Fruit fly (Drosophila melanogaster) whole organism, embryonic: ENCODE results near the gene PAN3.

Experiments used
- CG10147 ChIP-seq: fragments of 200-800 bp; sonication (Bioruptor generic); optimal IDR thresholded peaks from 2 replicates; lab custom pipeline; 2019; ENCODE audit warnings: missing biosample characterization, mild to moderate bottlenecking, missing genetic modification characterization, moderate library complexity
- CG10274 ChIP-seq: fragments of 200-800 bp; sonication (Bioruptor generic); optimal IDR thresholded peaks from 3 replicates; lab custom pipeline; 2017; ENCODE audit warnings: missing biosample characterization, mild to moderate bottlenecking, missing genetic modification characterization
- CG10366 ChIP-seq: fragments of 200-800 bp; sonication (Bioruptor generic); IDR thresholded peaks from 2 replicates; pipeline ENCODE4 v1.3.6; 2022; ENCODE audit warnings: missing biosample characterization, missing genetic modification characterization
- CG1233 ChIP-seq: fragments of 200-800 bp; sonication (Bioruptor generic); optimal IDR thresholded peaks from 4 replicates; lab custom pipeline; 2018; ENCODE audit warnings: missing biosample characterization, mild to moderate bottlenecking, missing genetic modification characterization
- CG12744 ChIP-seq: fragments of 200-800 bp; sonication (Bioruptor generic); optimal IDR thresholded peaks from 2 replicates; lab custom pipeline; 2016; ENCODE audit warnings: missing biosample characterization, missing genetic modification characterization
- CG13296 ChIP-seq: fragments of 200-800 bp; sonication (Bioruptor generic); optimal IDR thresholded peaks from 3 replicates; lab custom pipeline; 2018; ENCODE audit warnings: missing biosample characterization, mild to moderate bottlenecking, missing genetic modification characterization
- CG1602 ChIP-seq: fragments of 200-800 bp; sonication (Bioruptor generic); optimal IDR thresholded peaks from 3 replicates; lab custom pipeline; 2016; ENCODE audit warnings: missing biosample characterization, missing genetic modification characterization
- CG16863 ChIP-seq: fragments of 200-800 bp; sonication (Bioruptor generic); optimal IDR thresholded peaks from 3 replicates; lab custom pipeline; 2016; ENCODE audit warnings: missing biosample characterization, missing genetic modification characterization
- CG18262 ChIP-seq: fragments of 200-800 bp; optimal IDR thresholded peaks from 3 replicates; lab custom pipeline; 2019; ENCODE audit warnings: missing biosample characterization, mild to moderate bottlenecking, missing genetic modification characterization, moderate library complexity
- CG3281 ChIP-seq: fragments of 200-800 bp; sonication (Bioruptor generic); optimal IDR thresholded peaks from 3 replicates; lab custom pipeline; 2017; ENCODE audit warnings: missing biosample characterization, mild to moderate bottlenecking, missing genetic modification characterization
- CG34376 ChIP-seq: fragments of 200-800 bp; sonication (Bioruptor generic); optimal IDR thresholded peaks from 2 replicates; lab custom pipeline; 2018; ENCODE audit warnings: missing biosample characterization, mild to moderate bottlenecking, missing genetic modification characterization
- CG4730 ChIP-seq: fragments of 200-800 bp; sonication (Bioruptor generic); IDR thresholded peaks from 2 replicates; pipeline ENCODE4 v1.3.6; 2022; ENCODE audit warnings: missing biosample characterization, missing genetic modification characterization
- CG5180 ChIP-seq: fragments of 200-800 bp; sonication (Bioruptor generic); optimal IDR thresholded peaks from 3 replicates; lab custom pipeline; 2017; ENCODE audit warnings: missing biosample characterization, missing genetic modification characterization, mild to moderate bottlenecking, moderate library complexity, missing genetic modification reagents
- CG6683 ChIP-seq: fragments of 200-800 bp; sonication (Bioruptor generic); optimal IDR thresholded peaks from 2 replicates; lab custom pipeline; 2017; ENCODE audit warnings: missing biosample characterization, mild to moderate bottlenecking, missing genetic modification characterization, missing genetic modification reagents
- CG7928 ChIP-seq: fragments of 200-800 bp; sonication (Bioruptor generic); optimal IDR thresholded peaks from 2 replicates; lab custom pipeline; 2017; ENCODE audit warnings: missing biosample characterization, mild to moderate bottlenecking, missing genetic modification characterization
- CG7963 ChIP-seq: fragments of 200-800 bp; sonication (Bioruptor generic); IDR thresholded peaks from 3 replicates; pipeline ENCODE4 v1.3.6; 2022; ENCODE audit warnings: missing biosample characterization, missing genetic modification characterization; ENCODE audit not compliant: partially characterized antibody
- CG9437 ChIP-seq: fragments of 200-800 bp; sonication (Bioruptor generic); optimal IDR thresholded peaks from 2 replicates; lab custom pipeline; 2018; ENCODE audit warnings: missing biosample characterization, mild to moderate bottlenecking, missing genetic modification characterization
- CTCF ChIP-seq: fragments of 200-800 bp; sonication (Bioruptor generic); optimal IDR thresholded peaks from 2 replicates; lab custom pipeline; 2017; ENCODE audit warnings: missing biosample characterization, mild to moderate bottlenecking, missing genetic modification characterization, moderate library complexity
- D19A ChIP-seq: fragments of 200-800 bp; optimal IDR thresholded peaks from 3 replicates; lab custom pipeline; 2019; ENCODE audit warnings: missing biosample characterization, mild to moderate bottlenecking, missing genetic modification characterization, moderate library complexity
- Dll ChIP-seq: fragments of 200-800 bp; sonication (Bioruptor generic); IDR thresholded peaks from 4 replicates; pipeline ENCODE4 v1.3.6; 2022; ENCODE audit warnings: missing biosample characterization, missing genetic modification characterization; ENCODE audit not compliant: partially characterized antibody
- Dref ChIP-seq: fragments of 200-800 bp; sonication (Bioruptor generic); IDR thresholded peaks from 2 replicates; pipeline ENCODE4 v1.3.6; 2022; ENCODE audit warnings: missing biosample characterization, missing genetic modification characterization
- Drgx ChIP-seq: fragments of 200-800 bp; sonication (Bioruptor generic); IDR thresholded peaks from 2 replicates; pipeline ENCODE4 v1.3.6; 2022; ENCODE audit warnings: missing biosample characterization, missing genetic modification characterization
- GATAe ChIP-seq: fragments of 200-800 bp; sonication (Bioruptor generic); conservative IDR thresholded peaks from 2 replicates; pipeline ENCODE4 v1.3.6; 2022; ENCODE audit warnings: missing biosample characterization, missing genetic modification characterization
- H15 ChIP-seq: fragments of 200-800 bp; sonication (Bioruptor generic); IDR thresholded peaks from 3 replicates; pipeline ENCODE4 v1.3.6; 2022; ENCODE audit warnings: missing biosample characterization, missing genetic modification characterization
- Kr ChIP-seq: fragments of 200-800 bp; sonication (Bioruptor generic); optimal IDR thresholded peaks from 2 replicates; lab custom pipeline; 2017; ENCODE audit warnings: missing biosample characterization, mild to moderate bottlenecking, missing genetic modification characterization
- Lim3 ChIP-seq: fragments of 200-800 bp; sonication (Bioruptor generic); IDR thresholded peaks from 2 replicates; pipeline ENCODE4 v1.3.6; 2022; ENCODE audit warnings: missing biosample characterization, missing genetic modification characterization
- Rx ChIP-seq: fragments of 200-800 bp; sonication (Bioruptor generic); IDR thresholded peaks from 2 replicates; pipeline ENCODE4 v1.3.6; 2022; ENCODE audit warnings: missing biosample characterization, missing genetic modification characterization
- Sox100B ChIP-seq: fragments of 200-800 bp; sonication (Bioruptor generic); optimal IDR thresholded peaks from 3 replicates; lab custom pipeline; 2018; ENCODE audit warnings: missing biosample characterization, mild to moderate bottlenecking, missing genetic modification characterization
- Sox102F ChIP-seq: fragments of 200-800 bp; sonication (Bioruptor generic); optimal IDR thresholded peaks from 2 replicates; lab custom pipeline; 2018; ENCODE audit warnings: missing biosample characterization, mild to moderate bottlenecking, missing genetic modification characterization, moderate library complexity
- YL-1 ChIP-seq: fragments of 200-800 bp; sonication (Bioruptor generic); optimal IDR thresholded peaks from 3 replicates; lab custom pipeline; 2017; ENCODE audit warnings: missing biosample characterization, mild to moderate bottlenecking, missing genetic modification characterization
- bbx ChIP-seq: fragments of 200-800 bp; sonication (Bioruptor generic); IDR thresholded peaks from 2 replicates; pipeline ENCODE4 v1.3.6; 2022; ENCODE audit warnings: missing biosample characterization, missing genetic modification characterization; ENCODE audit not compliant: partially characterized antibody
- bcd ChIP-seq: fragments of 200-800 bp; sonication (Bioruptor generic); optimal IDR thresholded peaks from 2 replicates; lab custom pipeline; 2017; ENCODE audit warnings: missing biosample characterization, mild to moderate bottlenecking, missing genetic modification characterization
- bsh ChIP-seq, 2 experiments: fragments of 200-800 bp; sonication (Bioruptor generic); optimal IDR thresholded peaks; 2 replicates each; lab custom pipeline; 2017 to 2018; ENCODE audit warnings: mild to moderate bottlenecking in 2 of 2, missing biosample characterization in 2 of 2, missing genetic modification characterization in 2 of 2, moderate library complexity in 1 of 2
- cg ChIP-seq: fragments of 200-800 bp; sonication (Bioruptor generic); optimal IDR thresholded peaks from 3 replicates; lab custom pipeline; 2019; ENCODE audit warnings: missing biosample characterization, mild to moderate bottlenecking, missing genetic modification characterization, moderate library complexity
- corto ChIP-seq: fragments of 200-800 bp; sonication (Bioruptor generic); optimal IDR thresholded peaks from 2 replicates; lab custom pipeline; 2016; ENCODE audit warnings: missing biosample characterization, mild to moderate bottlenecking, missing genetic modification characterization, moderate library complexity
- da ChIP-seq: fragments of 200-800 bp; sonication (Bioruptor generic); optimal IDR thresholded peaks from 2 replicates; lab custom pipeline; 2016; ENCODE audit warnings: missing biosample characterization, missing genetic modification characterization
- ems ChIP-seq: fragments of 200-800 bp; sonication (Bioruptor generic); optimal IDR thresholded peaks from 3 replicates; lab custom pipeline; 2016; ENCODE audit warnings: missing biosample characterization, missing genetic modification characterization
- gro ChIP-seq: fragments of 200-800 bp; sonication (Bioruptor generic); optimal IDR thresholded peaks from 2 replicates; lab custom pipeline; 2016; ENCODE audit warnings: missing biosample characterization, missing genetic modification characterization
- hb ChIP-seq: fragments of 200-800 bp; sonication (Bioruptor generic); IDR thresholded peaks from 3 replicates; pipeline ENCODE4 v1.3.6; 2022; ENCODE audit warnings: missing biosample characterization, missing genetic modification characterization; ENCODE audit not compliant: partially characterized antibody
- inv ChIP-seq: fragments of 200-800 bp; sonication (Bioruptor generic); IDR thresholded peaks from 2 replicates; pipeline ENCODE4 v1.3.6; 2022; ENCODE audit warnings: missing biosample characterization, missing genetic modification characterization; ENCODE audit not compliant: partially characterized antibody
- lab ChIP-seq: fragments of 200-800 bp; sonication (Bioruptor generic); optimal IDR thresholded peaks from 3 replicates; lab custom pipeline; 2017; ENCODE audit warnings: missing biosample characterization, missing genetic modification characterization, mild to moderate bottlenecking, moderate library complexity, missing genetic modification reagents
- lbe ChIP-seq: fragments of 200-800 bp; sonication (Bioruptor generic); optimal IDR thresholded peaks from 2 replicates; lab custom pipeline; 2016; ENCODE audit warnings: missing biosample characterization, mild to moderate bottlenecking, missing genetic modification characterization
- luna ChIP-seq: fragments of 200-800 bp; sonication (Bioruptor generic); optimal IDR thresholded peaks from 2 replicates; lab custom pipeline; 2016; ENCODE audit warnings: missing biosample characterization, missing genetic modification characterization
- odd ChIP-seq: fragments of 200-800 bp; sonication (Bioruptor generic); optimal IDR thresholded peaks from 2 replicates; lab custom pipeline; 2017; ENCODE audit warnings: missing biosample characterization, mild to moderate bottlenecking, missing genetic modification characterization
- pros ChIP-seq: fragments of 200-800 bp; sonication (Bioruptor generic); optimal IDR thresholded peaks from 3 replicates; lab custom pipeline; 2019; ENCODE audit warnings: missing biosample characterization, mild to moderate bottlenecking, missing genetic modification characterization, moderate library complexity
- sim ChIP-seq: fragments of 200-800 bp; sonication (Bioruptor generic); IDR thresholded peaks from 2 replicates; pipeline ENCODE4 v1.3.6; 2022; ENCODE audit warnings: missing biosample characterization, missing genetic modification characterization
- sisA ChIP-seq: fragments of 200-800 bp; sonication (Bioruptor generic); IDR thresholded peaks from 2 replicates; pipeline ENCODE4 v1.3.6; 2022; ENCODE audit warnings: missing biosample characterization, missing genetic modification characterization
- sna ChIP-seq: fragments of 200-800 bp; sonication (Bioruptor generic); IDR thresholded peaks from 2 replicates; pipeline ENCODE4 v1.3.6; 2022; ENCODE audit warnings: missing biosample characterization, missing genetic modification characterization; ENCODE audit not compliant: partially characterized antibody
- trem ChIP-seq: fragments of 200-800 bp; optimal IDR thresholded peaks from 3 replicates; lab custom pipeline; 2019; ENCODE audit warnings: missing biosample characterization, mild to moderate bottlenecking, missing genetic modification characterization, moderate library complexity
- z ChIP-seq: fragments of 200-800 bp; sonication (Bioruptor generic); IDR thresholded peaks from 3 replicates; pipeline ENCODE4 v1.3.6; 2022; ENCODE audit warnings: missing biosample characterization, missing genetic modification characterization
- zen ChIP-seq: fragments of 200-800 bp; sonication (Bioruptor generic); optimal IDR thresholded peaks from 3 replicates; lab custom pipeline; 2018; ENCODE audit warnings: missing biosample characterization, mild to moderate bottlenecking, missing genetic modification characterization, moderate library complexity

PAN3 gene

dm6 chr3L:3134064-3134545 lies 63.2 kb downstream of the PAN3 start (continued):
- TF ChIP-seq lab (GFP tag; lab: Kevin White, UChicago) (peak; percentile 46), Lim3 (GFP tag; lab: Robert Waterston, UW) (no peak), CG7963 (GFP tag; lab: Robert Waterston, UW) (no peak), ems (GFP tag; lab: Kevin White, UChicago) (no peak), CG6683 (GFP tag; lab: Kevin White, UChicago) (no peak), CG13296 (GFP tag; lab: Kevin White, UChicago) (peak; percentile 41), odd (no peak), CG16863 (GFP tag; lab: Kevin White, UChicago) (no peak), Kr (GFP tag; lab: Kevin White, UChicago) (no peak), CG18262 (tag; lab: Kevin White, UChicago) (peak; percentile 15), CG10147 (no peak), z (GFP tag; lab: Robert Waterston, UW) (0 out of 3 replicates have a peak, but pooled peaks have one; percentile 51), CG34376 (GFP tag; lab: Kevin White, UChicago) (peak; percentile 6), Dref (GFP tag; lab: Robert Waterston, UW) (no peak), sna (no peak), sim (GFP tag; lab: Robert Waterston, UW) (no peak), da (GFP tag; lab: Kevin White, UChicago) (no peak), lbe (no peak), Drgx (GFP tag; lab: Robert Waterston, UW) (no peak), bbx (GFP tag; lab: Robert Waterston, UW) (no peak), GATAe (GFP tag; lab: Robert Waterston, UW) (no peak), pros (GFP tag; lab: Kevin White, UChicago) (no peak), CG1602 (GFP tag; lab: Kevin White, UChicago) (no peak), CG1233 (GFP tag; lab: Kevin White, UChicago) (no peak), CTCF (GFP tag; lab: Kevin White, UChicago) (no peak), gro (GFP tag; lab: Kevin White, UChicago) (no peak), D19A (tag; lab: Kevin White, UChicago) (no peak), CG10274 (GFP tag; lab: Kevin White, UChicago) (no peak), CG10366 (GFP tag; lab: Robert Waterston, UW) (no peak), inv (GFP tag; lab: Robert Waterston, UW) (no peak), CG5180 (no peak), Sox100B (no peak), cg (no peak), CG7928 (GFP tag; lab: Kevin White, UChicago) (no peak), Dll (GFP tag; lab: Robert Waterston, UW) (no peak), trem (no peak), CG4730 (GFP tag; lab: Robert Waterston, UW) (no peak), CG9437 (GFP tag; lab: Kevin White, UChicago) (no peak), sisA (GFP tag; lab: Robert Waterston, UW) (no peak), corto (GFP tag; lab: Kevin White, UChicago) (no peak), bcd (GFP tag; lab: Kevin White, UChicago) (no peak), hb (GFP tag; lab: Robert Waterston, UW) (no peak), bsh (GFP tag; optimal IDR thresholded peaks at IDR 0.05; lab: Kevin White, UChicago) (no peak), luna (GFP tag; lab: Kevin White, UChicago) (no peak), Sox102F (GFP tag; lab: Kevin White, UChicago) (no peak), zen (tag; lab: Kevin White, UChicago) (no peak), YL-1 (GFP tag; lab: Kevin White, UChicago) (no peak), CG12744 (GFP tag; lab: Kevin White, UChicago) (no peak), Rx (GFP tag; lab: Robert Waterston, UW) (no peak), H15 (GFP tag; lab: Robert Waterston, UW) (no peak), CG3281 (GFP tag; lab: Kevin White, UChicago) (peak; percentile 32)
